Fruit fly (Drosophila melanogaster): ENCODE results near the gene CG31517.

DNA sequence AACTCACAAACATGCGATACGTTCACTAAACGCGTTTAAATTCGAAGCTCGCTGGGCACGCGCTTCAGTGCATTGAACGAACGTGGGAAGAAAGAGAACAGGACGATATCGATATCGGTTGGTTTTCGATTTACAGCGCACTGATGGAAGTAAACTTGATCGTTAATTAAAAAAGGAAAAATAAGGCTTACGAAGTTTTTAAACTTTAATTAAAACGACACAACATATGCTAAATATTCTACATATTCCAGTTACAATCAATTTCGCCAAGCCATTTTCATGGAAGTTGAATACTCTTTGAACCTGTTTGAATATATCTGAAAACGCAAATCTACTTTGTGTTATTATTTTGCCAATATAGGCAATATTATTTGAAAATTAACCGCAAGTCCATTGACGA lies 15.9 kb downstream of the CG31517 start, which contains the start of gene Kots:
- TF ChIP-seq CG8478 (optimal IDR thresholded peaks at IDR 0.05) (no peak), CTCF (optimal IDR thresholded peaks at IDR 0.05) (no peak)
